Worm (Caenorhabditis elegans) whole organism, L1 larva: ENCODE results near the gene ZK829.7.

Experiments used
- C04F5.9 ChIP-seq: sonication (generic microtip); optimal IDR thresholded peaks from 2 replicates; lab custom pipeline; 2016; ENCODE audit warnings: missing genetic modification characterization, missing compliant biosample characterization
- ceh-63 ChIP-seq: fragments of 200-800 bp; sonication (Bioruptor generic); optimal IDR thresholded peaks from 2 replicates; lab custom pipeline; 2018; ENCODE audit warnings: mild to moderate bottlenecking, missing genetic modification characterization, missing compliant biosample characterization
- ceh-8 ChIP-seq: fragments of 200-800 bp; sonication (Bioruptor generic); optimal IDR thresholded peaks from 2 replicates; lab custom pipeline; 2018; ENCODE audit warnings: mild to moderate bottlenecking, missing genetic modification characterization, moderate library complexity, missing compliant biosample characterization
- ces-1 ChIP-seq: fragments of 150-350 bp; optimal IDR thresholded peaks from 2 replicates; lab custom pipeline; 2014; ENCODE audit warnings: missing biosample characterization, missing genetic modification reagents, missing genetic modification characterization
- efl-1 ChIP-seq, 4 experiments: fragments of 150-350 bp; optimal IDR thresholded peaks in 3 of 4; peaks in 1 of 4; 1 replicate in 1 of 4; 2 replicates in 3 of 4; lab custom pipeline; 2014; ENCODE audit warnings: missing biosample characterization in 2 of 4, missing genetic modification characterization in 2 of 4, missing genetic modification reagents in 2 of 4
- egl-13 ChIP-seq: sonication (generic microtip); optimal IDR thresholded peaks from 2 replicates; lab custom pipeline; 2016; ENCODE audit warnings: missing genotype, missing genetic modification reagents, missing genetic modification characterization, missing compliant biosample characterization
- elt-2 ChIP-seq: sonication (generic microtip); optimal IDR thresholded peaks from 2 replicates; lab custom pipeline; 2016; ENCODE audit warnings: missing genetic modification characterization, mild to moderate bottlenecking, inconsistent platforms, missing compliant biosample characterization, missing genetic modification reagents
- fkh-10 ChIP-seq: sonication (generic microtip); optimal IDR thresholded peaks from 2 replicates; lab custom pipeline; 2017; ENCODE audit warnings: missing biosample characterization, missing genetic modification reagents, missing genetic modification characterization
- fkh-8 ChIP-seq: sonication (generic microtip); optimal IDR thresholded peaks from 2 replicates; lab custom pipeline; 2016; ENCODE audit warnings: mild to moderate bottlenecking, missing genetic modification characterization, missing compliant biosample characterization
- fos-1 ChIP-seq: fragments of 150-350 bp; optimal IDR thresholded peaks from 2 replicates; lab custom pipeline; 2014; ENCODE audit warnings: missing biosample characterization, missing genetic modification characterization
- grh-1 ChIP-seq: fragments of 200-800 bp; sonication (Bioruptor generic); IDR thresholded peaks from 2 replicates; pipeline ENCODE4 v1.3.6; 2022; ENCODE audit warnings: missing genetic modification reagents, missing genetic modification characterization, missing compliant biosample characterization
- hpl-2 ChIP-seq: fragments of 150-350 bp; optimal IDR thresholded peaks from 2 replicates; lab custom pipeline; 2014; ENCODE audit warnings: missing biosample characterization, missing genetic modification reagents, missing genetic modification characterization
- irx-1 ChIP-seq: sonication (generic microtip); optimal IDR thresholded peaks from 2 replicates; lab custom pipeline; 2016; ENCODE audit warnings: missing genetic modification characterization, missing compliant biosample characterization
- isw-1 ChIP-seq: fragments of 200-800 bp; sonication (Bioruptor generic); IDR thresholded peaks from 2 replicates; pipeline ENCODE4 v1.3.6; 2022; ENCODE audit warnings: missing genetic modification characterization, missing compliant biosample characterization
- jun-1 ChIP-seq: fragments of 150-350 bp; optimal IDR thresholded peaks from 2 replicates; lab custom pipeline; 2014; ENCODE audit warnings: missing biosample characterization, missing genetic modification reagents, missing genetic modification characterization
- lin-13 ChIP-seq: fragments of 150-350 bp; optimal IDR thresholded peaks from 2 replicates; lab custom pipeline; 2014; ENCODE audit warnings: missing biosample characterization, missing genetic modification reagents, missing genetic modification characterization
- lin-14 ChIP-seq: fragments of 200-800 bp; sonication (Bioruptor generic); optimal IDR thresholded peaks from 2 replicates; lab custom pipeline; 2018; ENCODE audit warnings: mild to moderate bottlenecking, missing genetic modification characterization, moderate library complexity, missing compliant biosample characterization
- lin-39 ChIP-seq: fragments of 150-350 bp; optimal IDR thresholded peaks from 2 replicates; lab custom pipeline; 2014; ENCODE audit warnings: missing biosample characterization, missing genetic modification reagents, missing genetic modification characterization
- lir-3 ChIP-seq: sonication (generic microtip); optimal IDR thresholded peaks from 2 replicates; lab custom pipeline; 2016; ENCODE audit warnings: mild to moderate bottlenecking, missing genetic modification characterization, moderate library complexity, missing compliant biosample characterization; ENCODE audit not compliant: poor library complexity
- lsy-2 ChIP-seq, 2 experiments: fragments of 150-350 bp; optimal IDR thresholded peaks; 2 replicates each; lab custom pipeline; 2014; ENCODE audit warnings: missing biosample characterization in 2 of 2, missing genetic modification characterization in 2 of 2
- mdl-1 ChIP-seq, 2 experiments: fragments of 150-350 bp; optimal IDR thresholded peaks; 2 replicates each; lab custom pipeline; 2014 to 2017; ENCODE audit warnings: missing biosample characterization in 2 of 2, missing genetic modification characterization in 2 of 2, inconsistent platforms in 1 of 2
- nhr-11 ChIP-seq: fragments of 150-350 bp; optimal IDR thresholded peaks from 2 replicates; lab custom pipeline; 2014; ENCODE audit warnings: missing biosample characterization, missing genetic modification characterization
- nhr-12 ChIP-seq: sonication (generic microtip); optimal IDR thresholded peaks from 2 replicates; lab custom pipeline; 2017; ENCODE audit warnings: missing biosample characterization, missing genetic modification characterization
- nhr-19 ChIP-seq: fragments of 200-800 bp; sonication (Bioruptor generic); conservative IDR thresholded peaks from 2 replicates; pipeline ENCODE4 v1.3.6; 2022; ENCODE audit warnings: missing genetic modification characterization, missing compliant biosample characterization
- nhr-20 ChIP-seq: sonication (generic microtip); optimal IDR thresholded peaks from 2 replicates; lab custom pipeline; 2016; ENCODE audit warnings: mild to moderate bottlenecking, missing genetic modification characterization, missing compliant biosample characterization
- nhr-237 ChIP-seq: fragments of 150-350 bp; optimal IDR thresholded peaks from 2 replicates; lab custom pipeline; 2014; ENCODE audit warnings: missing biosample characterization, missing genetic modification characterization
- nhr-28 ChIP-seq: fragments of 150-350 bp; optimal IDR thresholded peaks from 2 replicates; lab custom pipeline; 2014; ENCODE audit warnings: missing biosample characterization, missing genetic modification characterization
- nhr-76 ChIP-seq: sonication (generic microtip); optimal IDR thresholded peaks from 2 replicates; lab custom pipeline; 2017; ENCODE audit warnings: missing biosample characterization, missing genetic modification characterization
- nhr-77 ChIP-seq: fragments of 150-350 bp; optimal IDR thresholded peaks from 2 replicates; lab custom pipeline; 2014; ENCODE audit warnings: missing biosample characterization, missing genetic modification characterization
- nhr-84 ChIP-seq: sonication (generic microtip); optimal IDR thresholded peaks from 2 replicates; lab custom pipeline; 2017; ENCODE audit warnings: missing biosample characterization, missing genetic modification characterization
- nhr-85 ChIP-seq: sonication (generic microtip); peaks from one replicate; lab custom pipeline; 2016; ENCODE audit warnings: missing genetic modification characterization, inconsistent platforms, missing compliant biosample characterization
- nhr-90 ChIP-seq: sonication (generic microtip); optimal IDR thresholded peaks from 2 replicates; lab custom pipeline; 2016; ENCODE audit warnings: mild to moderate bottlenecking, missing genetic modification characterization, missing compliant biosample characterization; ENCODE audit not compliant: poor library complexity
- pqm-1 ChIP-seq: sonication (generic microtip); optimal IDR thresholded peaks from 3 replicates; lab custom pipeline; 2017; ENCODE audit warnings: missing biosample characterization, missing genetic modification characterization
- snpc-4 ChIP-seq: fragments of 150-350 bp; optimal IDR thresholded peaks from 2 replicates; lab custom pipeline; 2014; ENCODE audit warnings: missing biosample characterization, missing genetic modification characterization
- snu-23 ChIP-seq: sonication (generic microtip); optimal IDR thresholded peaks from 2 replicates; lab custom pipeline; 2016; ENCODE audit warnings: missing genetic modification characterization, missing compliant biosample characterization
- sox-4 ChIP-seq: sonication (generic microtip); optimal IDR thresholded peaks from 2 replicates; lab custom pipeline; 2016; ENCODE audit warnings: missing genetic modification characterization, missing compliant biosample characterization
- sptf-1 ChIP-seq: fragments of 150-350 bp; optimal IDR thresholded peaks from 2 replicates; lab custom pipeline; 2014; ENCODE audit warnings: missing biosample characterization, missing genetic modification characterization
- sup-37 ChIP-seq: fragments of 200-800 bp; sonication (Bioruptor generic); optimal IDR thresholded peaks from 2 replicates; lab custom pipeline; 2018; ENCODE audit warnings: mild to moderate bottlenecking, missing genetic modification characterization, missing compliant biosample characterization
- swsn-7 ChIP-seq: sonication (generic microtip); optimal IDR thresholded peaks from 2 replicates; lab custom pipeline; 2016; ENCODE audit warnings: missing genetic modification characterization, missing compliant biosample characterization
- tbx-2 ChIP-seq: sonication (generic microtip); optimal IDR thresholded peaks from 2 replicates; lab custom pipeline; 2016; ENCODE audit warnings: missing genetic modification characterization, missing compliant biosample characterization
- tlp-1 ChIP-seq: fragments of 150-350 bp; optimal IDR thresholded peaks from 2 replicates; lab custom pipeline; 2014; ENCODE audit warnings: missing biosample characterization, missing genetic modification characterization
- unc-130 ChIP-seq: fragments of 150-350 bp; optimal IDR thresholded peaks from 2 replicates; lab custom pipeline; 2017; ENCODE audit warnings: missing biosample characterization, missing genetic modification characterization, inconsistent platforms
- unc-30 ChIP-seq: sonication (generic microtip); optimal IDR thresholded peaks from 2 replicates; lab custom pipeline; 2017; ENCODE audit warnings: missing biosample characterization, missing genetic modification characterization
- unc-62 ChIP-seq: fragments of 150-350 bp; optimal IDR thresholded peaks from 2 replicates; lab custom pipeline; 2014; ENCODE audit warnings: missing biosample characterization, missing genetic modification reagents, missing genetic modification characterization
- vab-15 ChIP-seq: sonication (generic microtip); optimal IDR thresholded peaks from 2 replicates; lab custom pipeline; 2017; ENCODE audit warnings: missing genotype, mild to moderate bottlenecking, missing genetic modification characterization, missing compliant biosample characterization
- xbp-1 ChIP-seq: sonication (generic microtip); optimal IDR thresholded peaks from 2 replicates; lab custom pipeline; 2016; ENCODE audit warnings: missing genetic modification characterization, missing compliant biosample characterization
- zip-4 ChIP-seq: fragments of 200-800 bp; sonication (Bioruptor generic); optimal IDR thresholded peaks from 2 replicates; lab custom pipeline; 2018; ENCODE audit warnings: mild to moderate bottlenecking, missing genetic modification characterization, moderate library complexity, missing compliant biosample characterization

The ZK829.7 gene

ce11 chrIV:11957074-11957473 is 4.3 kb downstream of the ZK829.7 start (continued):
- no peak for TF ChIP-seq nhr-28 (tag; lab: Kevin White, UChicago)
- TF ChIP-seq jun-1 (tag; lab: Kevin White, UChicago), result no peak
- TF ChIP-seq tbx-2, result peak; percentile 43
- no peak for TF ChIP-seq nhr-90 (tag; lab: Kevin White, UChicago)
- no peak for TF ChIP-seq fos-1
- TF ChIP-seq nhr-85, result no peak
- no peak for TF ChIP-seq nhr-237 (tag; lab: Kevin White, UChicago)
- no peak for TF ChIP-seq zip-4 (GFP tag; lab: Kevin White, UChicago)
- TF ChIP-seq grh-1 (GFP tag; lab: Robert Waterston, UW), result no peak
- TF ChIP-seq ceh-63 (GFP tag; lab: Kevin White, UChicago), result no peak
- no peak for TF ChIP-seq lir-3
- TF ChIP-seq lin-13 (GFP tag; lab: Kevin White, UChicago), result no peak
- TF ChIP-seq sup-37, result no peak
- no peak for TF ChIP-seq fkh-8 (tag; lab: Kevin White, UChicago)
- TF ChIP-seq unc-30 (tag; lab: Kevin White, UChicago), result no peak
- peak; percentile 46 for TF ChIP-seq nhr-19
- no peak for TF ChIP-seq elt-2
- TF ChIP-seq snu-23, result no peak
- TF ChIP-seq ceh-8, result no peak
- TF ChIP-seq ces-1, result no peak
- peak in 1 of 2 experiments; percentile 77 for TF ChIP-seq mdl-1 (tag; optimal IDR thresholded peaks at IDR 0.05; lab: Kevin White, UChicago)
- TF ChIP-seq C04F5.9 (tag; lab: Kevin White, UChicago), result no peak
- no peak for TF ChIP-seq hpl-2
- TF ChIP-seq isw-1 (GFP tag; lab: Robert Waterston, UW), result no peak
- no peak for TF ChIP-seq sptf-1 (tag; lab: Kevin White, UChicago)
- TF ChIP-seq snpc-4 (tag; lab: Kevin White, UChicago), result no peak
- no peak for TF ChIP-seq unc-62 (GFP tag; lab: Kevin White, UChicago)
- peak; percentile 3 to 6 for TF ChIP-seq lsy-2 (tag; optimal IDR thresholded peaks at IDR 0.05; lab: Kevin White, UChicago)
- TF ChIP-seq nhr-11 (tag; lab: Kevin White, UChicago), result no peak
- TF ChIP-seq nhr-84, result no peak
- peak in 1 of 2 experiments; percentile 13 for TF ChIP-seq efl-1 (optimal IDR thresholded peaks at IDR 0.05; lab: Kevin White, UChicago)
- peak in 1 of 2 experiments; percentile 2 for TF ChIP-seq efl-1 (GFP tag; optimal IDR thresholded peaks at IDR 0.05 in 1 of 2; lab: Kevin White, UChicago)
- no peak for TF ChIP-seq egl-13 (tag; lab: Kevin White, UChicago)
- TF ChIP-seq sox-4 (tag; lab: Kevin White, UChicago), result no peak
- TF ChIP-seq vab-15, result no peak
- TF ChIP-seq xbp-1 (tag; lab: Kevin White, UChicago), result no peak
- peak; percentile 26 for TF ChIP-seq unc-130 (tag; lab: Kevin White, UChicago)
- TF ChIP-seq lin-39 (tag; lab: Kevin White, UChicago), result no peak
- TF ChIP-seq pqm-1 (tag; lab: Kevin White, UChicago), result no peak
- TF ChIP-seq nhr-20, result no peak
- TF ChIP-seq lin-14 (GFP tag; lab: Kevin White, UChicago), result peak; percentile 65
- TF ChIP-seq nhr-12 (tag; lab: Kevin White, UChicago), result no peak
- no peak for TF ChIP-seq irx-1 (tag; lab: Kevin White, UChicago)
- TF ChIP-seq swsn-7 (tag; lab: Kevin White, UChicago), result no peak
- no peak for TF ChIP-seq tlp-1
- TF ChIP-seq nhr-77 (tag; lab: Kevin White, UChicago), result peak; percentile 80
- TF ChIP-seq nhr-76 (tag; lab: Kevin White, UChicago), result no peak
- no peak for TF ChIP-seq fkh-10 (GFP tag; lab: Kevin White, UChicago)
